Worm (Caenorhabditis elegans): ENCODE measurements around the gene K09A9.8.

Gene K09A9.8

ce11 chrX:15557849-15558248 is 39.1 kb downstream of the K09A9.8 start, which contains the start of gene lron-3:
TSS of gene lron-3 (minus strand) at chrX:15557949.
- TF ChIP-seq C34F6.9 (tag; optimal IDR thresholded peaks at IDR 0.05) (no peak), fos-1 (tag; optimal IDR thresholded peaks at IDR 0.05) (no peak), ztf-11 (tag; optimal IDR thresholded peaks at IDR 0.05) (no peak), skn-1 (tag; optimal IDR thresholded peaks at IDR 0.05) (no peak), snpc-4 (tag; optimal IDR thresholded peaks at IDR 0.05) (no peak), sma-9 (GFP tag; optimal IDR thresholded peaks at IDR 0.05) (no peak), sma-9 (tag; optimal IDR thresholded peaks at IDR 0.05) (no peak), lsy-2 (tag; optimal IDR thresholded peaks at IDR 0.05) (no peak), unc-62 (GFP tag; optimal IDR thresholded peaks at IDR 0.05) (no peak), ZK546.5 (tag; optimal IDR thresholded peaks at IDR 0.05) (no peak), dmd-4 (tag; optimal IDR thresholded peaks at IDR 0.05) (no peak), elt-3 (tag; optimal IDR thresholded peaks at IDR 0.05) (no peak), Y55F3AM.14 (GFP tag; optimal IDR thresholded peaks at IDR 0.05) (no peak), ztf-1 (GFP tag; conservative IDR thresholded peaks at IDR 0.05) (no peak), gmeb-1 (tag; optimal IDR thresholded peaks at IDR 0.05) (no peak), aly-2 (tag; optimal IDR thresholded peaks at IDR 0.05) (no peak), mab-5 (tag; optimal IDR thresholded peaks at IDR 0.05) (no peak), peb-1 (tag; optimal IDR thresholded peaks at IDR 0.05) (no peak), unc-55 (GFP tag; optimal IDR thresholded peaks at IDR 0.05) (no peak), nhr-77 (tag; optimal IDR thresholded peaks at IDR 0.05) (no peak)

- TF ChIP-seq ceh-16 (tag; optimal IDR thresholded peaks at IDR 0.05) (no peak), nhr-23 (tag; optimal IDR thresholded peaks at IDR 0.05) (no peak), nhr-6 (tag; optimal IDR thresholded peaks at IDR 0.05) (no peak), ztf-11 (tag; optimal IDR thresholded peaks at IDR 0.05) (no peak), nhr-129 (tag; optimal IDR thresholded peaks at IDR 0.05) (peak; percentile 1), unc-55 (GFP tag; optimal IDR thresholded peaks at IDR 0.05) (peak; percentile 27), unc-39 (tag; optimal IDR thresholded peaks at IDR 0.05) (no peak), sma-3 (GFP tag; optimal IDR thresholded peaks at IDR 0.05) (no peak), lin-39 (tag; optimal IDR thresholded peaks at IDR 0.05) (no peak), zag-1 (tag; optimal IDR thresholded peaks at IDR 0.05) (no peak), ZK546.5 (tag; optimal IDR thresholded peaks at IDR 0.05) (no peak)
Observed at ce11 chrX:15555529-15555928, 41.4 kb downstream of the K09A9.8 start.

ce11 chrX:15554910-15555309 is 42.1 kb downstream of the K09A9.8 start:
- TF ChIP-seq mab-5 (tag; optimal IDR thresholded peaks at IDR 0.05) (peak; percentile 15), unc-55 (GFP tag; optimal IDR thresholded peaks at IDR 0.05) (peak; percentile 57), peb-1 (tag; optimal IDR thresholded peaks at IDR 0.05) (no peak), nhr-21 (tag; optimal IDR thresholded peaks at IDR 0.05) (no peak), sma-9 (GFP tag; optimal IDR thresholded peaks at IDR 0.05) (peak; percentile 19), sma-9 (tag; optimal IDR thresholded peaks at IDR 0.05) (no peak), nhr-23 (tag; optimal IDR thresholded peaks at IDR 0.05) (no peak), lsy-2 (tag; optimal IDR thresholded peaks at IDR 0.05) (peak in 1 of 2 experiments; percentile 21), crh-2 (tag; optimal IDR thresholded peaks at IDR 0.05) (peak; percentile 15), elt-3 (tag; optimal IDR thresholded peaks at IDR 0.05) (no peak)

- TF ChIP-seq snpc-4 (tag; optimal IDR thresholded peaks at IDR 0.05) (peak; percentile 2), fos-1 (tag; optimal IDR thresholded peaks at IDR 0.05) (no peak)
Observed at ce11 chrX:15552024-15552769, 44.8 kb downstream of the K09A9.8 start.

ce11 chrX:15550769-15551168 is 46.2 kb downstream of the K09A9.8 start:
- no peak for TF ChIP-seq ama-1 (optimal IDR thresholded peaks at IDR 0.05)

- TF ChIP-seq nhr-23 (tag; optimal IDR thresholded peaks at IDR 0.05): no peak
- no peak for TF ChIP-seq nhr-21 (tag; optimal IDR thresholded peaks at IDR 0.05)
- no peak for TF ChIP-seq nhr-10 (tag; optimal IDR thresholded peaks at IDR 0.05)
- TF ChIP-seq dmd-4 (tag; optimal IDR thresholded peaks at IDR 0.05): no peak
- TF ChIP-seq lsy-2 (tag; optimal IDR thresholded peaks at IDR 0.05): no peak
- TF ChIP-seq ama-1 (optimal IDR thresholded peaks at IDR 0.05): no peak
- no peak for TF ChIP-seq sma-9 (GFP tag; optimal IDR thresholded peaks at IDR 0.05)
- TF ChIP-seq sma-9 (tag; optimal IDR thresholded peaks at IDR 0.05): no peak
- no peak for TF ChIP-seq mbf-1 (tag; optimal IDR thresholded peaks at IDR 0.05)
- TF ChIP-seq nhr-129 (tag; optimal IDR thresholded peaks at IDR 0.05): no peak
- TF ChIP-seq egl-27 (tag; optimal IDR thresholded peaks at IDR 0.05): no peak
- no peak for TF ChIP-seq elt-3 (tag; optimal IDR thresholded peaks at IDR 0.05)
- TF ChIP-seq ceh-82 (tag; optimal IDR thresholded peaks at IDR 0.05): no peak
- no peak for TF ChIP-seq lin-13 (GFP tag; optimal IDR thresholded peaks at IDR 0.05)
- no peak for TF ChIP-seq lin-39 (tag; optimal IDR thresholded peaks at IDR 0.05)
- no peak for TF ChIP-seq sma-3 (GFP tag; optimal IDR thresholded peaks at IDR 0.05)
- TF ChIP-seq nhr-25 (tag; optimal IDR thresholded peaks at IDR 0.05): no peak
Observed at ce11 chrX:15547896-15548295, 49.1 kb downstream of the K09A9.8 start.

Data from whole organism, L2 larva.